Fruit fly (Drosophila melanogaster) Kc167 (cell line): ENCODE measurements around the gene CG6972.

ENCODE experiments used
- Myc ChIP-seq: fragments of >200 bp; optimal IDR thresholded peaks from 2 replicates; lab custom pipeline; 2017; ENCODE audit warnings: missing external identifiers
- Sin3A ChIP-seq: fragments of >200 bp; optimal IDR thresholded peaks from 2 replicates; lab custom pipeline; 2018; ENCODE audit warnings: missing external identifiers
- h ChIP-seq: fragments of >200 bp; optimal IDR thresholded peaks from 3 replicates; lab custom pipeline; 2018; ENCODE audit warnings: missing external identifiers

DNA sequence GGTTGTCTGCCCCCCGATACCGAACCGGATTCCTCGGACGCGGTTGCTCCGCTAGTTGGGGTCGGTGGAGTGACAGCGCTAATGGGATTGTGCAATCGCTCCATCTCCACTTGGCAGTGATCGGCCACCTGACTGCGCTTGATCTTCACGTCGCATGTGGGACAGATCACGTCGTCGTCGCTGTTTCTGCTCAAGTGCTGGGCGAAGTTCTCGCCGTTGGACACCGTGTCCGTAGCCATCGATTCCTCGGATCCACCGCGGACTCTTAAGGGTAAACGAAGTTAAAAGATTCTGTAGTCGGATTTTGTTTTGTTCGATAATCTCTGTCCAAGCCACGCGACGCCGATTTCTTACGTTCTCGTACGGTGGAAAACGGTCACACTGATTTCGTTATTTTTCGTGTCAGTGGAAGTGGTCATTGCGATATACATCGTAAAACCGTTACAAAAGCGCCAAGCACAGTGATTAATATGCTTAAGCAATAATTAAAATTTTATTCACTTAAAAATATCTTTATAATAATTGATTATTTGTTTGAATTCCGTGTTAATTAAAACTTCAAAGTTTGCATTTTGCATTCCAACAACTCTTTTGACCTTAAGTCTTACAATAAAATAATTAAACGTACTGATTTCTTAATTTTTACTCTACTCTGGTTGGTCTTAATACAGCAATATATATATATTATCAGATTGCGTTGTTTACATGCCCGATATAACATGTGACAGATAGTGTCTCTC, 24.4 kb downstream of the CG6972 start, which contains the start of gene RNF220:
- TF ChIP-seq Sin3A (lab: Kevin White, UChicago) = no peak
- no peak for TF ChIP-seq h
- TF ChIP-seq Myc = no peak
